Worm (Caenorhabditis elegans): Measurements from ENCODE around the gene ceh-38.

ceh-38 gene

ce11 chrII:6928416-6928815 lies 22.9 kb upstream of the ceh-38 start, which contains the start of gene flcn-1:
Gene flcn-1 (plus strand): TSS chrII:6928763.
- TF ChIP-seq zip-2 (tag; optimal IDR thresholded peaks at IDR 0.05) (no peak), nhr-28 (tag; optimal IDR thresholded peaks at IDR 0.05) (peak; percentile 33), zfp-3 (GFP tag; conservative IDR thresholded peaks at IDR 0.05) (no peak), nhr-102 (tag; optimal IDR thresholded peaks at IDR 0.05) (no peak), mep-1 (tag; optimal IDR thresholded peaks at IDR 0.05) (peak; percentile 57), pha-4 (GFP tag; IDR thresholded peaks at IDR 0.05) (no peak), pha-4 (tag; optimal IDR thresholded peaks at IDR 0.05) (peak; percentile 38), dve-1 (tag; optimal IDR thresholded peaks at IDR 0.05; ENCODE audit: insufficient read depth) (peak; percentile 56), ama-1 (optimal IDR thresholded peaks at IDR 0.05) (no peak), mdt-29 (GFP tag; IDR thresholded peaks at IDR 0.05) (no peak), hlh-30 (tag; optimal IDR thresholded peaks at IDR 0.05; ENCODE audit: insufficient read depth) (peak; percentile 96), hlh-11 (tag; optimal IDR thresholded peaks at IDR 0.05) (peak; percentile 61), lsy-2 (tag; optimal IDR thresholded peaks at IDR 0.05) (peak in 1 of 2 experiments; percentile 70), ztf-7 (tag; optimal IDR thresholded peaks at IDR 0.05) (peak; percentile 51), mes-2 (tag; optimal IDR thresholded peaks at IDR 0.05; ENCODE audit: poor library complexity, severe bottlenecking) (peak; percentile 44), unc-62 (GFP tag; optimal IDR thresholded peaks at IDR 0.05 in 1 of 2) (peak in 1 of 2 experiments; percentile 50), unc-62 (tag; optimal IDR thresholded peaks at IDR 0.05) (no peak), mdl-1 (tag; optimal IDR thresholded peaks at IDR 0.05) (peak in 1 of 2 experiments; percentile 34), rbr-2 (tag; optimal IDR thresholded peaks at IDR 0.05) (peak; percentile 16), attf-4 (tag; optimal IDR thresholded peaks at IDR 0.05) (no peak), daf-16 (GFP tag; optimal IDR thresholded peaks at IDR 0.05) (no peak), daf-16 (tag; optimal IDR thresholded peaks at IDR 0.05) (peak; percentile 41), spr-1 (tag; optimal IDR thresholded peaks at IDR 0.05) (no peak), nhr-41 (GFP tag; IDR thresholded peaks at IDR 0.05) (no peak), dmd-6 (GFP tag; IDR thresholded peaks at IDR 0.05) (0 out of 2 replicates have a peak, but pooled peaks have one; percentile 28), lin-1 (GFP tag; IDR thresholded peaks at IDR 0.05) (0 out of 2 replicates have a peak, but pooled peaks have one; percentile 13), F37D6.2 (tag; optimal IDR thresholded peaks at IDR 0.05) (no peak)

ce11 chrII:6930072-6930471 lies 21.3 kb upstream of the ceh-38 start:
- TF ChIP-seq mep-1 (tag; optimal IDR thresholded peaks at IDR 0.05) = no peak
- peak in 1 of 2 experiments; percentile 20 for TF ChIP-seq lsy-2 (tag; optimal IDR thresholded peaks at IDR 0.05)
- TF ChIP-seq hlh-11 (tag; optimal IDR thresholded peaks at IDR 0.05) = peak; percentile 19

DNA sequence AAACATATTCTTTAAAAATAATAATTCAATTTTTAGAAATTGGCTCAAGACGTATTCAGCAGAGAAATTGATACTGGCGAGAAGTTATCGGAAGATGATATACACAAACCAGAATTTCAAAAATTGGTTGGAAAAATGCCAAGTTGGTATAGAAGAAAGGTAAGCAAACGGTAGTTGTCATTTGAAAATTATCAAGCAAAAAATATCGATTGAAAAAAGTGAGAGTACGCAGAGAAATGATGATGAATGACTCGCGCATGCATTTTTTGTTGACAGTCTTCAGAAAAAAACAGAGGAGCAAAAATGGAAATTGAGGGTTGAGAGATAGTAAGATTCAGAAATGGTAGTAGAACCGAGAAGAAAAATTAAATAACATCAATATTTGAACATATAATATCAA lies 18.3 kb upstream of the ceh-38 start:
- TF ChIP-seq hlh-30 (tag; optimal IDR thresholded peaks at IDR 0.05; ENCODE audit: insufficient read depth) (no peak), ceh-28 (tag; optimal IDR thresholded peaks at IDR 0.05) (peak; percentile 64), pqm-1 (tag; optimal IDR thresholded peaks at IDR 0.05) (no peak), T26A8.4 (GFP tag; IDR thresholded peaks at IDR 0.05) (no peak), daf-16 (GFP tag; optimal IDR thresholded peaks at IDR 0.05) (no peak), daf-16 (tag; optimal IDR thresholded peaks at IDR 0.05) (peak; percentile 40), lin-15B (tag; optimal IDR thresholded peaks at IDR 0.05) (no peak), madf-5 (GFP tag; IDR thresholded peaks at IDR 0.05) (no peak), vab-7 (GFP tag; IDR thresholded peaks at IDR 0.05) (no peak), unc-62 (GFP tag; optimal IDR thresholded peaks at IDR 0.05 in 1 of 2) (peak in 1 of 2 experiments; percentile 37), unc-62 (tag; optimal IDR thresholded peaks at IDR 0.05) (no peak), F49E8.2 (tag; optimal IDR thresholded peaks at IDR 0.05; ENCODE audit: borderline replicate concordance) (no peak), zag-1 (tag; optimal IDR thresholded peaks at IDR 0.05) (no peak), nhr-102 (tag; optimal IDR thresholded peaks at IDR 0.05) (no peak), F37D6.2 (tag; optimal IDR thresholded peaks at IDR 0.05) (no peak), nhr-77 (tag; optimal IDR thresholded peaks at IDR 0.05) (no peak)

DNA sequence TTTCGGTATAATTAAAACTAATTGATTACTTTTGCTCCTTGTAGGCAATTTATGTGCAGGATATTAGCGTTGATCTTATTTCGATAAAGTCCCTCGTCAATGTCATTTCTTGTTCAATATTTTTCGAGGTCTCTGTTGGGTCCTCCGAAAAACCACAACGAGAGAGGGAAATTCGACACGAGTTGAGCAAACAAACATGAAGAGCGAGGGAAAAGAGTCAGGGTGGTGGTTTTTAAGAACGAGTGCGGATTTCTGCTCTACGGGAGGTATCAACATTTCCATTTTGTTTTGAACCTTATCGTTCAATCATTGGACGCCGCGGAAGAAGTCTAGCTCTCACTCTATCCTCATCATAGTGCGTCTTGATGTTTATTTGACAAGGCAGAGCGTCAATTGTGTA lies 16.6 kb upstream of the ceh-38 start:
- TF ChIP-seq nhr-6 (tag; optimal IDR thresholded peaks at IDR 0.05) = no peak
- peak; percentile 54 for TF ChIP-seq ceh-28 (tag; optimal IDR thresholded peaks at IDR 0.05)
- no peak for TF ChIP-seq D1046.2 (GFP tag; IDR thresholded peaks at IDR 0.05)
- TF ChIP-seq unc-62 (GFP tag; optimal IDR thresholded peaks at IDR 0.05 in 1 of 2) = no peak
- no peak for TF ChIP-seq unc-62 (tag; optimal IDR thresholded peaks at IDR 0.05)
- peak in 1 of 2 experiments; percentile 8 for TF ChIP-seq daf-16 (GFP tag; optimal IDR thresholded peaks at IDR 0.05)
- TF ChIP-seq daf-16 (tag; optimal IDR thresholded peaks at IDR 0.05) = no peak
- no peak for TF ChIP-seq spr-1 (tag; optimal IDR thresholded peaks at IDR 0.05)

All from whole organism, L4 larva.